Fruit fly (Drosophila melanogaster): ENCODE results near the gene Tdrd3.

Tdrd3 gene

dm6 chr3L:14789676-14790075, 3.1 kb downstream of the Tdrd3 start, which contains the start of gene Helz (continued):
- TF ChIP-seq CG12942 (GFP tag; optimal IDR thresholded peaks at IDR 0.05) = no peak
- no peak for TF ChIP-seq Sry-δ (GFP tag; optimal IDR thresholded peaks at IDR 0.05)
- no peak for TF ChIP-seq Sry-β (GFP tag; optimal IDR thresholded peaks at IDR 0.05)
- no peak for TF ChIP-seq z (GFP tag; IDR thresholded peaks at IDR 0.05)
- no peak for TF ChIP-seq pb (GFP tag; optimal IDR thresholded peaks at IDR 0.05)
- no peak for TF ChIP-seq kay (GFP tag; optimal IDR thresholded peaks at IDR 0.05)
- TF ChIP-seq dmrt11E (tag; optimal IDR thresholded peaks at IDR 0.05) = no peak
- TF ChIP-seq CG5953 (GFP tag; IDR thresholded peaks at IDR 0.05) = no peak
- no peak for TF ChIP-seq CG10959 (GFP tag; IDR thresholded peaks at IDR 0.05)
- TF ChIP-seq CG2712 (tag; optimal IDR thresholded peaks at IDR 0.05) = no peak
- TF ChIP-seq CG34376 (GFP tag; optimal IDR thresholded peaks at IDR 0.05) = no peak
- no peak for TF ChIP-seq CG13424 (tag; optimal IDR thresholded peaks at IDR 0.05)
- TF ChIP-seq CG1792 (GFP tag; optimal IDR thresholded peaks at IDR 0.05) = no peak
- TF ChIP-seq bcd (GFP tag; optimal IDR thresholded peaks at IDR 0.05) = no peak
- no peak for TF ChIP-seq CG18476 (GFP tag; optimal IDR thresholded peaks at IDR 0.05)
- no peak for TF ChIP-seq mirr (GFP tag; optimal IDR thresholded peaks at IDR 0.05)
- TF ChIP-seq CG6791 (GFP tag; IDR thresholded peaks at IDR 0.05; ENCODE audit: partially characterized antibody) = no peak
- TF ChIP-seq gcm (GFP tag; optimal IDR thresholded peaks at IDR 0.05) = no peak
- no peak for TF ChIP-seq CG9437 (GFP tag; optimal IDR thresholded peaks at IDR 0.05)
- TF ChIP-seq sc (optimal IDR thresholded peaks at IDR 0.05) = no peak
- no peak for TF ChIP-seq sc (GFP tag; optimal IDR thresholded peaks at IDR 0.05)
- no peak for TF ChIP-seq grau (tag; optimal IDR thresholded peaks at IDR 0.05)
- TF ChIP-seq vvl (GFP tag; IDR thresholded peaks at IDR 0.05) = peak; percentile 21; the same call in 1 of the 2 replicates
- no peak for TF ChIP-seq D (optimal IDR thresholded peaks at IDR 0.05)
- no peak for TF ChIP-seq D (GFP tag; optimal IDR thresholded peaks at IDR 0.05)
- peak; percentile 85 for TF ChIP-seq Med (GFP tag)
- TF ChIP-seq Fer1 (GFP tag; optimal IDR thresholded peaks at IDR 0.05) = no peak
- no peak for TF ChIP-seq CG2129 (GFP tag; IDR thresholded peaks at IDR 0.05; ENCODE audit: partially characterized antibody)
- no peak for TF ChIP-seq CG6765 (GFP tag; optimal IDR thresholded peaks at IDR 0.05)
- TF ChIP-seq Aef1 (GFP tag; IDR thresholded peaks at IDR 0.05) = no peak
- no peak for TF ChIP-seq CG13123 (GFP tag; optimal IDR thresholded peaks at IDR 0.05)
- TF ChIP-seq tio (GFP tag; optimal IDR thresholded peaks at IDR 0.05) = no peak
- no peak for TF ChIP-seq Dll (GFP tag; IDR thresholded peaks at IDR 0.05; ENCODE audit: partially characterized antibody)
- TF ChIP-seq Blimp-1 (GFP tag; optimal IDR thresholded peaks at IDR 0.05) = no peak
- TF ChIP-seq da (GFP tag; optimal IDR thresholded peaks at IDR 0.05) = no peak
- peak; percentile 31 for TF ChIP-seq gro (GFP tag; optimal IDR thresholded peaks at IDR 0.05)
- TF ChIP-seq Lim3 (GFP tag; IDR thresholded peaks at IDR 0.05) = no peak
- no peak for TF ChIP-seq CG4282 (GFP tag; optimal IDR thresholded peaks at IDR 0.05)
- no peak for TF ChIP-seq en (GFP tag; optimal IDR thresholded peaks at IDR 0.05)
- no peak for TF ChIP-seq CG15696 (tag; optimal IDR thresholded peaks at IDR 0.05)
- TF ChIP-seq Xrp1 (GFP tag; IDR thresholded peaks at IDR 0.05) = 0 out of 2 replicates have a peak, but pooled peaks have one; percentile 19
- no peak for TF ChIP-seq CG31365 (tag; optimal IDR thresholded peaks at IDR 0.05)
- peak; percentile 32; the same call in 1 of the 2 replicates for TF ChIP-seq NFAT (GFP tag; IDR thresholded peaks at IDR 0.05)
- TF ChIP-seq dm (GFP tag; optimal IDR thresholded peaks at IDR 0.05) = no peak
- TF ChIP-seq Neu2 (GFP tag; optimal IDR thresholded peaks at IDR 0.05; ENCODE audit: borderline replicate concordance) = no peak
- no peak for TF ChIP-seq MESR4 (GFP tag; optimal IDR thresholded peaks at IDR 0.05)
- TF ChIP-seq CG11398 (GFP tag; optimal IDR thresholded peaks at IDR 0.05) = no peak
- no peak for TF ChIP-seq mld (GFP tag; IDR thresholded peaks at IDR 0.05; ENCODE audit: partially characterized antibody)
- TF ChIP-seq unc-4 (GFP tag; IDR thresholded peaks at IDR 0.05; ENCODE audit: partially characterized antibody) = no peak; the same call in 1 of the 2 replicates
- TF ChIP-seq twi (tag; optimal IDR thresholded peaks at IDR 0.05) = no peak
- TF ChIP-seq crc (GFP tag; optimal IDR thresholded peaks at IDR 0.05) = no peak
- peak; percentile 63; the same call in 1 of the 3 replicates for TF ChIP-seq ci (GFP tag; IDR thresholded peaks at IDR 0.05)
